Worm (Caenorhabditis elegans) whole organism, L4/young adult: Measurements from ENCODE around the gene ltd-1.

Experiments
- W03F9.2 ChIP-seq: fragments of 150-350 bp; optimal IDR thresholded peaks from 2 replicates; lab custom pipeline; 2014; ENCODE audit warnings: missing biosample characterization, missing genetic modification characterization
- dao-5 ChIP-seq: sonication (generic microtip); optimal IDR thresholded peaks from 2 replicates; lab custom pipeline; 2016; ENCODE audit warnings: missing genotype, missing genetic modification characterization, moderate library complexity, missing compliant biosample characterization
- him-1 ChIP-seq: sonication (generic microtip); optimal IDR thresholded peaks from 2 replicates; lab custom pipeline; 2016; ENCODE audit warnings: missing genotype, missing genetic modification reagents, missing genetic modification characterization, missing compliant biosample characterization

- TF ChIP-seq dao-5 (tag; lab: Kevin White, UChicago) (no peak), W03F9.2 (no peak), him-1 (no peak)
Measured at ce11 chrII:8073222-8073621, 19.3 kb downstream of the ltd-1 start, which contains the start of gene gpcp-2.
